Fruit fly (Drosophila melanogaster): ENCODE measurements around the gene pns.
A peak's percentile ranks its signal among the peaks of the same experiment; 100 is the strongest.

Gene pns

DNA sequence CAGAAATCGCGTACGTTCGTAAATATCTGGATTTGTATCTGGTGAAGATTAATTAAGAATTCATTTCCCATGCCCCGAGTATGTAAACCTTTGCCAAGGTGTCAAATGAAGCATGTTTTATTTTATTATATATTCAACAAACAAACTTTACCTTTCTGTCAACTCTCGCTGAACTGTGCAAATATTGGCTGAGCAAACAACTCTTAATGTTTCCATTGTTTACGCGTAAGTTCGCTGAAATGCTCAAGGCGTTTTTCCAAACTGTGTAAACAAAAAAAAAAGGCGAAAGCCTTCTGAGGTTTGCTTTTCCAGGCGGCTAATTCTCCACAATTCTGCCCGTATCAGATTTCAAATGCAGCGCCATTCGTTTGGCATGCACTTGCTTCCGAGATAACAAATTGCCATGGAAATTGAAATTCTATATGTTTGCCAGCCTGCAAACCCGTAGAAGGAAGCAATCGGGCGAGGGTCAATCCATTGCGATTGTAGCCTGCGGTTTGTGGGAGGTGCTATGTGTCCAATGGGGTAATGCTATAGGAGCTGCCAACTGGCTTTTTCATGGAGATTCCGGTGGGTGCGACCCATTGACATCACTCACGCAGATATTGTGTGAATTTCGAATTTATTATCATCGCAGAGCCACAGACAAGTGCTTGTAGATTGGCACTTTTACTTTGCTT is 54.9 kb downstream of the pns start (continued):
- no peak for TF ChIP-seq disco-r (GFP tag; optimal IDR thresholded peaks at IDR 0.05)
- no peak for TF ChIP-seq Lim3 (GFP tag; IDR thresholded peaks at IDR 0.05)
- TF ChIP-seq ab (GFP tag; optimal IDR thresholded peaks at IDR 0.05) = no peak
- TF ChIP-seq CG2120 (GFP tag; optimal IDR thresholded peaks at IDR 0.05) = peak; percentile 86
- no peak for TF ChIP-seq TFAM (GFP tag; optimal IDR thresholded peaks at IDR 0.05)
- peak; percentile 54 for TF ChIP-seq Side (GFP tag; optimal IDR thresholded peaks at IDR 0.05)
- peak; percentile 71 for TF ChIP-seq CG12744 (GFP tag; optimal IDR thresholded peaks at IDR 0.05)
- peak; percentile 64 for TF ChIP-seq NK7.1 (GFP tag; optimal IDR thresholded peaks at IDR 0.05)
- no peak for TF ChIP-seq H2.0 (GFP tag; IDR thresholded peaks at IDR 0.05)
- peak; percentile 76 for TF ChIP-seq CG11456 (GFP tag; IDR thresholded peaks at IDR 0.05)
- no peak for TF ChIP-seq btn (GFP tag; optimal IDR thresholded peaks at IDR 0.05)
- no peak for TF ChIP-seq CG4360 (GFP tag; IDR thresholded peaks at IDR 0.05)
- no peak for TF ChIP-seq tll (GFP tag; optimal IDR thresholded peaks at IDR 0.05)
- peak; percentile 13 for TF ChIP-seq NC2β (GFP tag; optimal IDR thresholded peaks at IDR 0.05)
- TF ChIP-seq her (GFP tag; optimal IDR thresholded peaks at IDR 0.05) = peak; percentile 53
- TF ChIP-seq Hmx (GFP tag; optimal IDR thresholded peaks at IDR 0.05) = no peak
- no peak for TF ChIP-seq tin (GFP tag; optimal IDR thresholded peaks at IDR 0.05)
- TF ChIP-seq CG4617 (GFP tag; optimal IDR thresholded peaks at IDR 0.05; ENCODE audit: borderline replicate concordance) = no peak
- TF ChIP-seq sim (GFP tag; IDR thresholded peaks at IDR 0.05) = 0 out of 2 replicates have a peak, but pooled peaks have one; percentile 26
- peak; percentile 52 for TF ChIP-seq Ada2b (GFP tag; IDR thresholded peaks at IDR 0.05)
- TF ChIP-seq cg (GFP tag; optimal IDR thresholded peaks at IDR 0.05) = no peak
- TF ChIP-seq D19A (tag; optimal IDR thresholded peaks at IDR 0.05) = no peak
- TF ChIP-seq Gug (GFP tag; IDR thresholded peaks at IDR 0.05) = no peak
- peak in 1 of 2 experiments; percentile 15 for TF ChIP-seq insv (GFP tag; optimal IDR thresholded peaks at IDR 0.05)
- TF ChIP-seq CG12942 (GFP tag; optimal IDR thresholded peaks at IDR 0.05) = peak; percentile 38
- TF ChIP-seq CG14667 (GFP tag; IDR thresholded peaks at IDR 0.05) = no peak
- no peak for TF ChIP-seq CG1024 (GFP tag; IDR thresholded peaks at IDR 0.05)
- TF ChIP-seq zen2 (GFP tag; IDR thresholded peaks at IDR 0.05; ENCODE audit: partially characterized antibody) = no peak
- peak in 1 of 2 experiments; percentile 59 for TF ChIP-seq Hr51 (GFP tag; optimal IDR thresholded peaks at IDR 0.05)
- TF ChIP-seq Doc2 (GFP tag; IDR thresholded peaks at IDR 0.05) = no peak
- peak; percentile 93 for TF ChIP-seq rib (GFP tag; IDR thresholded peaks at IDR 0.05)
- TF ChIP-seq run (tag; optimal IDR thresholded peaks at IDR 0.05) = peak; percentile 13
- TF ChIP-seq h (optimal IDR thresholded peaks at IDR 0.05) = no peak
- no peak for TF ChIP-seq hth (optimal IDR thresholded peaks at IDR 0.05)
- TF ChIP-seq CG12299 (tag; optimal IDR thresholded peaks at IDR 0.05) = peak; percentile 79
- TF ChIP-seq schlank (tag; optimal IDR thresholded peaks at IDR 0.05) = peak; percentile 93
- peak; percentile 49 for TF ChIP-seq lilli (GFP tag; optimal IDR thresholded peaks at IDR 0.05)
- peak; percentile 1 for TF ChIP-seq CG14710 (tag; optimal IDR thresholded peaks at IDR 0.05)
- TF ChIP-seq CG10431 (GFP tag; optimal IDR thresholded peaks at IDR 0.05) = no peak
- no peak for TF ChIP-seq CG15479 (GFP tag; optimal IDR thresholded peaks at IDR 0.05)
- no peak for TF ChIP-seq Spps (tag; optimal IDR thresholded peaks at IDR 0.05)
- TF ChIP-seq sens (GFP tag) = peak; percentile 86
- TF ChIP-seq CG1233 (GFP tag; optimal IDR thresholded peaks at IDR 0.05) = peak; percentile 79
- TF ChIP-seq CG30403 (GFP tag; optimal IDR thresholded peaks at IDR 0.05) = peak; percentile 26
- peak; percentile 67 for TF ChIP-seq stc (GFP tag; IDR thresholded peaks at IDR 0.05)
- peak; percentile 63 for TF ChIP-seq CG33213 (GFP tag; optimal IDR thresholded peaks at IDR 0.05)
- TF ChIP-seq CG7839 (tag; optimal IDR thresholded peaks at IDR 0.05) = no peak
- TF ChIP-seq tgo (GFP tag; IDR thresholded peaks at IDR 0.05) = peak; percentile 25; the same call in 1 of the 3 replicates
- TF ChIP-seq bab2 (GFP tag; optimal IDR thresholded peaks at IDR 0.05) = peak; percentile 63
- TF ChIP-seq CG34422 (GFP tag; IDR thresholded peaks at IDR 0.05) = no peak
- TF ChIP-seq CG32532 (GFP tag; IDR thresholded peaks at IDR 0.05) = peak; percentile 48; the same call in 1 of the 2 replicates

All from whole organism, embryonic.